Fruit fly (Drosophila melanogaster): ENCODE measurements around the gene CG14708.
A peak's percentile ranks its signal among the peaks of the same experiment; 100 is the strongest.

The CG14708 gene

dm6 chr3R:11562326-11563109, 8.6 kb downstream of the CG14708 start:
- peak; percentile 81 for TF ChIP-seq Mio (GFP tag; optimal IDR thresholded peaks at IDR 0.05)
- peak; percentile 97 for TF ChIP-seq OdsH (GFP tag; optimal IDR thresholded peaks at IDR 0.05)
- TF ChIP-seq pan (optimal IDR thresholded peaks at IDR 0.05): no peak
- TF ChIP-seq rgr (GFP tag; optimal IDR thresholded peaks at IDR 0.05): peak; percentile 97
- peak; percentile 84 for TF ChIP-seq CrebA (GFP tag; optimal IDR thresholded peaks at IDR 0.05; ENCODE audit: borderline replicate concordance)
- TF ChIP-seq HLH106 (tag; optimal IDR thresholded peaks at IDR 0.05): peak; percentile 97
- TF ChIP-seq dmrt93B (GFP tag; optimal IDR thresholded peaks at IDR 0.05): peak; percentile 89
- peak; percentile 81 for TF ChIP-seq Vsx2 (GFP tag; optimal IDR thresholded peaks at IDR 0.05; ENCODE audit: partially characterized antibody)
- peak; percentile 97 for TF ChIP-seq br (GFP tag; optimal IDR thresholded peaks at IDR 0.05)
- TF ChIP-seq Myc (optimal IDR thresholded peaks at IDR 0.05): peak; percentile 73
- peak; percentile 67 for TF ChIP-seq N (GFP tag; optimal IDR thresholded peaks at IDR 0.05)
- peak; percentile 90 for TF ChIP-seq CG32264 (GFP tag; optimal IDR thresholded peaks at IDR 0.05)
- peak; percentile 75 for TF ChIP-seq dsf (GFP tag; optimal IDR thresholded peaks at IDR 0.05; ENCODE audit: borderline replicate concordance)
- no peak for TF ChIP-seq Dfd (GFP tag; optimal IDR thresholded peaks at IDR 0.05)
- peak; percentile 48 for TF ChIP-seq GATAd (GFP tag; optimal IDR thresholded peaks at IDR 0.05)
- peak; percentile 97 for TF ChIP-seq ey (GFP tag; optimal IDR thresholded peaks at IDR 0.05)
- peak; percentile 8 for TF ChIP-seq jim (GFP tag; optimal IDR thresholded peaks at IDR 0.05)
- peak in 1 of 2 experiments; percentile 81 for TF ChIP-seq dl (GFP tag; optimal IDR thresholded peaks at IDR 0.05; ENCODE audit: insufficient read depth in 1 of 2, partially characterized antibody in 2 of 2)
- TF ChIP-seq lola (GFP tag; optimal IDR thresholded peaks at IDR 0.05): no peak
- peak; percentile 99 for TF ChIP-seq woc (GFP tag; optimal IDR thresholded peaks at IDR 0.05)
- TF ChIP-seq psq (GFP tag; optimal IDR thresholded peaks at IDR 0.05): peak; percentile 92
- peak; percentile 94 for TF ChIP-seq Sp1 (GFP tag; optimal IDR thresholded peaks at IDR 0.05)
- TF ChIP-seq Hnf4 (GFP tag; optimal IDR thresholded peaks at IDR 0.05): peak; percentile 96
- TF ChIP-seq brk (GFP tag; optimal IDR thresholded peaks at IDR 0.05): peak; percentile 87
- TF ChIP-seq Hr83 (GFP tag; optimal IDR thresholded peaks at IDR 0.05; ENCODE audit: poor library complexity, severe bottlenecking): peak; percentile 69
- TF ChIP-seq CG9705 (GFP tag; optimal IDR thresholded peaks at IDR 0.05): peak; percentile 96
- TF ChIP-seq Dif (GFP tag; optimal IDR thresholded peaks at IDR 0.05; ENCODE audit: partially characterized antibody): peak; percentile 67
- TF ChIP-seq fru (GFP tag; optimal IDR thresholded peaks at IDR 0.05): peak; percentile 100
- peak; percentile 98 for TF ChIP-seq h (GFP tag; optimal IDR thresholded peaks at IDR 0.05)
- peak; percentile 93 to 99 for TF ChIP-seq foxo (GFP tag; optimal IDR thresholded peaks at IDR 0.05)
- TF ChIP-seq Hr78 (GFP tag; optimal IDR thresholded peaks at IDR 0.05): no peak
- TF ChIP-seq sv (GFP tag; optimal IDR thresholded peaks at IDR 0.05): peak; percentile 88
- peak; percentile 89 for TF ChIP-seq Jra (GFP tag; optimal IDR thresholded peaks at IDR 0.05)
- TF ChIP-seq Rel (GFP tag; optimal IDR thresholded peaks at IDR 0.05): peak; percentile 82
- peak; percentile 81 for TF ChIP-seq Rel (tag; optimal IDR thresholded peaks at IDR 0.05)
- peak; percentile 6 for TF ChIP-seq Abd-B (GFP tag; optimal IDR thresholded peaks at IDR 0.05)
- no peak for TF ChIP-seq usp (GFP tag; optimal IDR thresholded peaks at IDR 0.05)
- TF ChIP-seq tai (GFP tag; optimal IDR thresholded peaks at IDR 0.05): peak; percentile 90
- TF ChIP-seq sage (GFP tag; optimal IDR thresholded peaks at IDR 0.05): peak; percentile 89

dm6 chr3R:11563147-11563546, 9.2 kb downstream of the CG14708 start:
- TF ChIP-seq Mio (GFP tag; optimal IDR thresholded peaks at IDR 0.05): no peak
- TF ChIP-seq Sp1 (GFP tag; optimal IDR thresholded peaks at IDR 0.05): peak; percentile 12

All from whole organism, wandering third instar larva.